Worm (Caenorhabditis elegans) whole organism, late embryonic: ENCODE results near the gene F14H3.14.

Experiments used
- C08G9.2 ChIP-seq: sonication (generic microtip); optimal IDR thresholded peaks from 2 replicates; lab custom pipeline; 2016; ENCODE audit warnings: mild to moderate bottlenecking, missing genetic modification characterization, moderate library complexity, missing compliant biosample characterization
- C38D4.7 ChIP-seq: fragments of 200-800 bp; sonication (Bioruptor generic); optimal IDR thresholded peaks from 2 replicates; lab custom pipeline; 2018; ENCODE audit warnings: mild to moderate bottlenecking, missing genetic modification characterization, moderate library complexity, missing compliant biosample characterization
- F13H6.1 ChIP-seq: sonication (generic microtip); optimal IDR thresholded peaks from 2 replicates; lab custom pipeline; 2016; ENCODE audit warnings: missing genetic modification characterization, missing compliant biosample characterization
- K09A11.1 ChIP-seq: sonication (generic microtip); optimal IDR thresholded peaks from 2 replicates; lab custom pipeline; 2017; ENCODE audit warnings: antibody characterized with exemption, mild to moderate bottlenecking, missing genetic modification characterization, missing compliant biosample characterization; ENCODE audit not compliant: insufficient read depth
- T23F11.4 ChIP-seq: fragments of 200-800 bp; sonication (Bioruptor generic); optimal IDR thresholded peaks from 2 replicates; lab custom pipeline; 2018; ENCODE audit warnings: mild to moderate bottlenecking, missing genetic modification characterization, missing compliant biosample characterization
- Y22D7AL.16 ChIP-seq: sonication (generic microtip); optimal IDR thresholded peaks from 2 replicates; lab custom pipeline; 2016; ENCODE audit warnings: missing genetic modification characterization, missing compliant biosample characterization
- ahr-1 ChIP-seq: sonication (generic microtip); optimal IDR thresholded peaks from 2 replicates; lab custom pipeline; 2016; ENCODE audit warnings: missing genetic modification characterization, missing compliant biosample characterization
- ama-1 ChIP-seq: fragments of 150-350 bp; optimal IDR thresholded peaks from 2 replicates; lab custom pipeline; 2014
- ceh-18 ChIP-seq: sonication (generic microtip); optimal IDR thresholded peaks from 2 replicates; lab custom pipeline; 2016; ENCODE audit warnings: missing genetic modification characterization, missing compliant biosample characterization
- ceh-19 ChIP-seq: fragments of 200-800 bp; sonication (Bioruptor generic); optimal IDR thresholded peaks from 2 replicates; lab custom pipeline; 2018; ENCODE audit warnings: mild to moderate bottlenecking, missing genetic modification characterization, missing compliant biosample characterization
- ceh-24 ChIP-seq: sonication (generic microtip); optimal IDR thresholded peaks from 2 replicates; lab custom pipeline; 2016; ENCODE audit warnings: mild to moderate bottlenecking, missing genetic modification characterization, missing compliant biosample characterization
- ceh-34 ChIP-seq: sonication (generic microtip); optimal IDR thresholded peaks from 2 replicates; lab custom pipeline; 2016; ENCODE audit warnings: mild to moderate bottlenecking, missing genetic modification characterization, missing compliant biosample characterization
- ceh-45 ChIP-seq: fragments of 200-800 bp; sonication (Bioruptor generic); IDR thresholded peaks from 2 replicates; pipeline ENCODE4 v1.3.6; 2022; ENCODE audit warnings: missing genetic modification reagents, missing genetic modification characterization, missing compliant biosample characterization
- ceh-48 ChIP-seq: sonication (generic microtip); optimal IDR thresholded peaks from 2 replicates; lab custom pipeline; 2016; ENCODE audit warnings: missing genetic modification characterization, inconsistent platforms, missing compliant biosample characterization
- ceh-9 ChIP-seq: sonication (generic microtip); optimal IDR thresholded peaks from 2 replicates; lab custom pipeline; 2016; ENCODE audit warnings: mild to moderate bottlenecking, missing genetic modification characterization, inconsistent platforms, missing compliant biosample characterization
- dmd-4 ChIP-seq: sonication (generic microtip); optimal IDR thresholded peaks from 2 replicates; lab custom pipeline; 2016; ENCODE audit warnings: borderline replicate concordance, missing genetic modification characterization, missing compliant biosample characterization
- elt-4 ChIP-seq: sonication (generic microtip); optimal IDR thresholded peaks from 2 replicates; lab custom pipeline; 2016; ENCODE audit warnings: missing genetic modification characterization, missing compliant biosample characterization
- ets-4 ChIP-seq: sonication (generic microtip); optimal IDR thresholded peaks from 2 replicates; lab custom pipeline; 2016; ENCODE audit warnings: missing genetic modification characterization, missing compliant biosample characterization
- eyg-1 ChIP-seq: sonication (generic microtip); optimal IDR thresholded peaks from 2 replicates; lab custom pipeline; 2016; ENCODE audit warnings: missing genotype, missing genetic modification characterization, missing compliant biosample characterization
- fkh-10 ChIP-seq: fragments of 150-350 bp; optimal IDR thresholded peaks from 2 replicates; lab custom pipeline; 2014; ENCODE audit warnings: missing biosample characterization, missing genetic modification reagents, missing genetic modification characterization
- hlh-13 ChIP-seq: fragments of 200-800 bp; sonication (Bioruptor generic); optimal IDR thresholded peaks from 2 replicates; lab custom pipeline; 2018; ENCODE audit warnings: mild to moderate bottlenecking, missing genetic modification characterization, missing compliant biosample characterization
- hlh-30 ChIP-seq: sonication (generic microtip); optimal IDR thresholded peaks from 2 replicates; lab custom pipeline; 2017; ENCODE audit warnings: antibody characterized with exemption, missing genetic modification characterization, missing compliant biosample characterization; ENCODE audit not compliant: insufficient read depth
- nhr-11 ChIP-seq: fragments of 150-350 bp; optimal IDR thresholded peaks from 2 replicates; lab custom pipeline; 2014; ENCODE audit warnings: missing biosample characterization, missing genetic modification characterization
- npax-4 ChIP-seq: sonication (generic microtip); optimal IDR thresholded peaks from 2 replicates; lab custom pipeline; 2016; ENCODE audit warnings: missing genetic modification characterization, missing compliant biosample characterization
- odd-2 ChIP-seq: sonication (generic microtip); optimal IDR thresholded peaks from 2 replicates; lab custom pipeline; 2017; ENCODE audit warnings: antibody characterized with exemption, mild to moderate bottlenecking, missing genetic modification characterization, missing compliant biosample characterization
- pax-1 ChIP-seq: fragments of 150-350 bp; optimal IDR thresholded peaks from 2 replicates; lab custom pipeline; 2014; ENCODE audit warnings: missing biosample characterization, missing genetic modification characterization
- pha-2 ChIP-seq: sonication (generic microtip); optimal IDR thresholded peaks from 2 replicates; lab custom pipeline; 2017; ENCODE audit warnings: mild to moderate bottlenecking, missing genetic modification characterization, missing compliant biosample characterization
- pha-4 ChIP-seq: fragments of 150-350 bp; optimal IDR thresholded peaks from 2 replicates; lab custom pipeline; 2018; ENCODE audit warnings: missing biosample characterization, missing genetic modification reagents, missing genetic modification characterization
- pqm-1 ChIP-seq: sonication (generic microtip); optimal IDR thresholded peaks from 2 replicates; lab custom pipeline; 2016; ENCODE audit warnings: missing genetic modification characterization, missing compliant biosample characterization
- ref-2 ChIP-seq: sonication (generic microtip); optimal IDR thresholded peaks from 2 replicates; lab custom pipeline; 2016; ENCODE audit warnings: missing genetic modification characterization, missing compliant biosample characterization
- rnt-1 ChIP-seq: sonication (generic microtip); optimal IDR thresholded peaks from 2 replicates; lab custom pipeline; 2016; ENCODE audit warnings: missing genetic modification characterization, missing compliant biosample characterization
- sox-2 ChIP-seq: fragments of 200-800 bp; sonication (Bioruptor generic); IDR thresholded peaks from 2 replicates; pipeline ENCODE4 v1.3.6; 2022; ENCODE audit warnings: missing genetic modification reagents, missing genetic modification characterization, missing compliant biosample characterization
- tbx-7 ChIP-seq: sonication (generic microtip); optimal IDR thresholded peaks from 2 replicates; lab custom pipeline; 2016; ENCODE audit warnings: missing genotype, missing genetic modification characterization, missing compliant biosample characterization
- ttx-3 ChIP-seq: sonication (generic microtip); optimal IDR thresholded peaks from 2 replicates; lab custom pipeline; 2016; ENCODE audit warnings: missing genetic modification reagents, missing genetic modification characterization, missing compliant biosample characterization
- unc-3 ChIP-seq, 2 experiments: fragments of 200-800 bp in 1 of 2; sonication (Bioruptor generic) in 1 of 2; sonication (generic microtip) in 1 of 2; conservative IDR thresholded peaks in 1 of 2; optimal IDR thresholded peaks in 1 of 2; 2 replicates each; pipeline versions ENCODE4 v1.3.6 to Lab custom; 2016 to 2022; ENCODE audit warnings: missing compliant biosample characterization in 2 of 2, missing genetic modification characterization in 2 of 2, missing genetic modification reagents in 1 of 2
- unc-55 ChIP-seq: sonication (generic microtip); optimal IDR thresholded peaks from 2 replicates; lab custom pipeline; 2017; ENCODE audit warnings: missing biosample characterization, missing genetic modification reagents, missing genetic modification characterization
- unc-86 ChIP-seq: sonication (generic microtip); optimal IDR thresholded peaks from 2 replicates; lab custom pipeline; 2016; ENCODE audit warnings: missing genetic modification characterization, missing compliant biosample characterization

Gene F14H3.14

ce11 chrV:16057010-16057463 lies 5.7 kb downstream of the F14H3.14 start, which contains the start of gene F14H3.5:
Gene F14H3.5, minus strand, starts transcription at chrV:16057060.
- TF ChIP-seq ttx-3 (tag; lab: Kevin White, UChicago) (no peak), ceh-45 (GFP tag; lab: Robert Waterston, UW) (no peak), Y22D7AL.16 (tag; lab: Kevin White, UChicago) (no peak), F13H6.1 (no peak), unc-86 (tag; lab: Kevin White, UChicago) (no peak), T23F11.4 (GFP tag; lab: Kevin White, UChicago) (no peak), tbx-7 (tag; lab: Kevin White, UChicago) (no peak), fkh-10 (GFP tag; lab: Kevin White, UChicago) (no peak), pax-1 (no peak), ceh-19 (GFP tag; lab: Kevin White, UChicago) (no peak), nhr-11 (tag; lab: Kevin White, UChicago) (no peak), ceh-9 (tag; lab: Kevin White, UChicago) (no peak), pqm-1 (tag; lab: Kevin White, UChicago) (no peak), ref-2 (tag; lab: Kevin White, UChicago) (no peak)

DNA sequence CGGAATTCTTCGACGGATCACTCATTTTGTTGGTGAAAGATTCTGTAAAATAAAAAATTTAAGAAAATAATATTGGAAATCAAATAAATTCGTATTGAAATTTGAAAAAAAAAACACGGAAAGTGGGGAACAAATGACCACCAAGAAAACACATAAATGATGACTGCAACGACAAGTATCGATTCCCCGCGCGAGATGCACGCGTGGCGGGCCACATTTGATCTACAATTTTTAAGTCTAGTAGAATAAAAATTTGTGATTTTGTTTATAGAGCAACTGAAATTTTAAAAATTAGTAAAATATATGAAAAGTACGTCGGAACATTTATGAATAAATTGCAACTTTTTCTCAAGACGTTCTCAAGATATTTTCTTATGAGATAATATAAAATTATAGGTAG lies 7.7 kb downstream of the F14H3.14 start, which contains the start of gene F14H3.4:
F14H3.4 (minus strand) TSS at position 42 of the 400 bp plus-strand sequence.
- no peak for TF ChIP-seq rnt-1 (tag; lab: Kevin White, UChicago)
- TF ChIP-seq C08G9.2, result no peak
- TF ChIP-seq unc-86 (tag; lab: Kevin White, UChicago), result no peak
- no peak for TF ChIP-seq nhr-11 (tag; lab: Kevin White, UChicago)
- no peak for TF ChIP-seq pqm-1 (tag; lab: Kevin White, UChicago)
- TF ChIP-seq ceh-34, result no peak
- no peak for TF ChIP-seq ttx-3 (tag; lab: Kevin White, UChicago)
- TF ChIP-seq fkh-10 (GFP tag; lab: Kevin White, UChicago), result no peak
- no peak for TF ChIP-seq eyg-1 (tag; lab: Kevin White, UChicago)
- TF ChIP-seq pha-2 (tag; lab: Kevin White, UChicago), result no peak
- no peak for TF ChIP-seq pax-1
- TF ChIP-seq ceh-45 (GFP tag; lab: Robert Waterston, UW), result no peak
- no peak for TF ChIP-seq odd-2
- no peak for TF ChIP-seq C38D4.7 (GFP tag; lab: Kevin White, UChicago)
- no peak for TF ChIP-seq unc-3 (GFP tag; conservative IDR thresholded peaks at IDR 0.05; lab: Robert Waterston, UW)
- no peak for TF ChIP-seq unc-3 (tag; optimal IDR thresholded peaks at IDR 0.05; lab: Kevin White, UChicago)
- no peak for TF ChIP-seq dmd-4 (tag; lab: Kevin White, UChicago)
- no peak for TF ChIP-seq ceh-24 (tag; lab: Kevin White, UChicago)
- no peak for TF ChIP-seq ahr-1
- no peak for TF ChIP-seq K09A11.1

ce11 chrV:16053373-16053772 lies 9.3 kb downstream of the F14H3.14 start, which contains the start of gene F14H3.3:
Gene F14H3.3, minus strand, starts transcription at chrV:16053473.
- TF ChIP-seq ceh-19 (GFP tag; lab: Kevin White, UChicago) (no peak), T23F11.4 (GFP tag; lab: Kevin White, UChicago) (no peak), pqm-1 (tag; lab: Kevin White, UChicago) (no peak), ceh-48 (tag; lab: Kevin White, UChicago) (no peak), hlh-13 (GFP tag; lab: Kevin White, UChicago) (no peak), C08G9.2 (no peak), elt-4 (no peak), npax-4 (tag; lab: Kevin White, UChicago) (no peak), ceh-18 (tag; lab: Kevin White, UChicago) (no peak), unc-3 (GFP tag; conservative IDR thresholded peaks at IDR 0.05; lab: Robert Waterston, UW) (no peak), unc-3 (tag; optimal IDR thresholded peaks at IDR 0.05; lab: Kevin White, UChicago) (no peak), ama-1 (lab: Kevin White, UChicago) (no peak), ets-4 (tag; lab: Kevin White, UChicago) (no peak), ceh-24 (tag; lab: Kevin White, UChicago) (no peak), sox-2 (GFP tag; lab: Robert Waterston, UW) (no peak), pax-1 (no peak), hlh-30 (tag; lab: Kevin White, UChicago) (no peak), pha-4 (tag; lab: Kevin White, UChicago) (no peak), unc-55 (GFP tag; lab: Kevin White, UChicago) (no peak)
- TF ChIP-seq, all 69 proteins: peak for 0
